Worm (Caenorhabditis elegans) whole organism, midembryonic: ENCODE measurements around the gene Y71H2AM.6.

ENCODE experiments used
- klf-2 ChIP-seq: fragments of 200-800 bp; sonication (Bioruptor generic); conservative IDR thresholded peaks from 2 replicates; pipeline ENCODE4 v1.3.6; 2022; ENCODE audit warnings: missing genetic modification reagents, missing genetic modification characterization, missing compliant biosample characterization
- med-1 ChIP-seq: sonication (generic microtip); optimal IDR thresholded peaks from 2 replicates; lab custom pipeline; 2017; ENCODE audit warnings: missing genetic modification characterization, mild to moderate bottlenecking, missing compliant biosample characterization, antibody characterized with exemption, missing genetic modification reagents; ENCODE audit not compliant: insufficient read depth

DNA sequence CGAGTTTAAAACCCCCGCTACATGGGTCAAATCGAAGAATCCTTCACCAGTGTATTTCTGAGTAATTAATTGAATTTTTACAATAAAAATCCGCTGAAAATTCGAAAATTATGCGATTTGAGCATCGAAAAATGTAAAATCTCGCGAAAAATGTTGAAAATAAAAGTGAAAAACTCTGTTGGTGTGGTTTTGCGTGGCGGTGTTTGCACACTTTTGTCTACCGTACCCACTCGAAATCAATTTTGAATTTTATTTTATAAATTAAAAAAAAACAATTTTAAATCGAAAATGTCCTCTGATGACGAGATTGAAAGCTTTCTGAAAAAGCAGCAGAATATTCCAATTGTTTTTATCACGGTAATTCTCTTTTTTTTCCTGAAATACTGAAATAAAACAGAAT is at the start of gene Y71H2AM.6:
- TF ChIP-seq med-1 = no peak
- no peak for TF ChIP-seq klf-2 (GFP tag; lab: Robert Waterston, UW)
